Fruit fly (Drosophila melanogaster): ENCODE measurements around the gene emb.

DNA sequence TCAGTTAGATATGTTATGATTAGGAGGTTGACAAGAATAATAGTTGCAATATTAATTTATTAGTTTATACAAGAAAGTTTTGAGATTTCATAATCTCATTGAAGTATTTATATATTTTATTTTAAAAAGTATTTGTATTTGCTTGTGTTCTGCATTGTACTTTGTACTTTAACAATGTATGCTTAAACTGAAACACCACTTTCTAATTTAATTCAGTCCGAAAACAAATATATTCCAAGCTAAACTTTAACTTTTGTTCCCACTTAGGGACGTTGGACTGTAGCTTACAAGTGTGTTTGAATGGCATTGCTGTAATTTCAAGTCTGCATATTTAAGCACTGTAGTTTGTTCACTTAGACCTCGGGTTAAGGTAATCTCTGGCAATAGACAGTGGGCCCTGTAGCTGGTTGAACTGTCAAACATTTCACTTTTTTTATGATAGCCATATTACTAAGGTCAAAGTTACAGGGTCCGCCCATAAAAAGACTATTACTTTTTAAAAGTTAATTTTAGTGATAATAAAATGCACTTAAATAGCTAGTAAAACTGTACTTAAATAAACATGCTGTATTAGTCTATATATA is 31.9 kb upstream of the emb start:
- TF ChIP-seq Hr96 (GFP tag; optimal IDR thresholded peaks at IDR 0.05) (no peak), tj (GFP tag; optimal IDR thresholded peaks at IDR 0.05) (no peak)
